Fruit fly (Drosophila melanogaster) whole organism, embryonic: ENCODE data around the gene Gr93d.

Source experiments
- Asciz ChIP-seq: fragments of 200-800 bp; sonication (Bioruptor generic); optimal IDR thresholded peaks from 2 replicates; lab custom pipeline; 2017; ENCODE audit warnings: missing biosample characterization, mild to moderate bottlenecking, missing genetic modification characterization, missing genetic modification reagents
- CG10321 ChIP-seq: fragments of 200-800 bp; sonication (Bioruptor generic); IDR thresholded peaks from 2 replicates; pipeline ENCODE4 v1.3.6; 2022; ENCODE audit warnings: missing biosample characterization, missing genetic modification characterization
- CG12155 ChIP-seq: fragments of 200-800 bp; sonication (Bioruptor generic); optimal IDR thresholded peaks from 3 replicates; lab custom pipeline; 2016; ENCODE audit warnings: missing biosample characterization, missing genetic modification characterization
- CG12744 ChIP-seq: fragments of 200-800 bp; sonication (Bioruptor generic); optimal IDR thresholded peaks from 2 replicates; lab custom pipeline; 2016; ENCODE audit warnings: missing biosample characterization, missing genetic modification characterization
- CG15479 ChIP-seq: fragments of 200-800 bp; sonication (Bioruptor generic); optimal IDR thresholded peaks from 3 replicates; lab custom pipeline; 2019; ENCODE audit warnings: missing biosample characterization, mild to moderate bottlenecking, missing genetic modification characterization, moderate library complexity
- CG16863 ChIP-seq: fragments of 200-800 bp; sonication (Bioruptor generic); optimal IDR thresholded peaks from 3 replicates; lab custom pipeline; 2016; ENCODE audit warnings: missing biosample characterization, missing genetic modification characterization
- CG17328 ChIP-seq: fragments of 200-800 bp; sonication (Bioruptor generic); IDR thresholded peaks from 2 replicates; pipeline ENCODE4 v1.3.6; 2022; ENCODE audit warnings: missing biosample characterization, missing genetic modification characterization
- CG17829 ChIP-seq: fragments of 200-800 bp; optimal IDR thresholded peaks from 2 replicates; lab custom pipeline; 2019; ENCODE audit warnings: missing biosample characterization, mild to moderate bottlenecking, missing genetic modification characterization, moderate library complexity
- CG18764 ChIP-seq: fragments of 200-800 bp; sonication (Bioruptor generic); optimal IDR thresholded peaks from 3 replicates; lab custom pipeline; 2016; ENCODE audit warnings: missing biosample characterization, missing genetic modification characterization
- CG31365 ChIP-seq: fragments of 200-800 bp; sonication (Bioruptor generic); optimal IDR thresholded peaks from 2 replicates; lab custom pipeline; 2018; ENCODE audit warnings: missing biosample characterization, mild to moderate bottlenecking, missing genetic modification characterization
- CG32767 ChIP-seq: fragments of 200-800 bp; sonication (Bioruptor generic); IDR thresholded peaks from 2 replicates; pipeline ENCODE4 v1.3.6; 2022; ENCODE audit warnings: missing biosample characterization, missing genetic modification characterization
- CG33213 ChIP-seq: fragments of 200-800 bp; sonication (Bioruptor generic); optimal IDR thresholded peaks from 3 replicates; lab custom pipeline; 2016; ENCODE audit warnings: missing biosample characterization, missing genetic modification characterization
- CG3838 ChIP-seq: fragments of 200-800 bp; sonication (Bioruptor generic); optimal IDR thresholded peaks from 3 replicates; lab custom pipeline; 2016; ENCODE audit warnings: missing biosample characterization, missing genetic modification characterization
- CG4328 ChIP-seq: fragments of 200-800 bp; sonication (Bioruptor generic); optimal IDR thresholded peaks from 3 replicates; lab custom pipeline; 2017; ENCODE audit warnings: missing biosample characterization, missing genetic modification reagents, missing genetic modification characterization
- CG4424 ChIP-seq: fragments of 200-800 bp; sonication (Bioruptor generic); optimal IDR thresholded peaks from 3 replicates; lab custom pipeline; 2016; ENCODE audit warnings: missing biosample characterization, missing genetic modification characterization
- CG6272 ChIP-seq: fragments of 200-800 bp; sonication (Bioruptor generic); IDR thresholded peaks from 2 replicates; pipeline ENCODE4 v1.3.6; 2022; ENCODE audit warnings: missing biosample characterization, missing genetic modification characterization
- CG6654 ChIP-seq: fragments of 200-800 bp; sonication (Bioruptor generic); optimal IDR thresholded peaks from 2 replicates; lab custom pipeline; 2017; ENCODE audit warnings: missing biosample characterization, mild to moderate bottlenecking, missing genetic modification characterization
- CG8359 ChIP-seq: fragments of 200-800 bp; sonication (Bioruptor generic); optimal IDR thresholded peaks from 2 replicates; lab custom pipeline; 2017; ENCODE audit warnings: missing biosample characterization, mild to moderate bottlenecking, missing genetic modification characterization, borderline replicate concordance
- CG9727 ChIP-seq: fragments of 200-800 bp; sonication (Bioruptor generic); optimal IDR thresholded peaks from 3 replicates; lab custom pipeline; 2017; ENCODE audit warnings: missing biosample characterization, mild to moderate bottlenecking, missing genetic modification characterization
- Chrac-16 ChIP-seq: fragments of 200-800 bp; sonication (Bioruptor generic); optimal IDR thresholded peaks from 3 replicates; lab custom pipeline; 2016; ENCODE audit warnings: missing biosample characterization, missing genetic modification characterization
- Dref ChIP-seq: fragments of 200-800 bp; sonication (Bioruptor generic); IDR thresholded peaks from 2 replicates; pipeline ENCODE4 v1.3.6; 2022; ENCODE audit warnings: missing biosample characterization, missing genetic modification characterization
- E2f1 ChIP-seq: fragments of 200-800 bp; sonication (Bioruptor generic); IDR thresholded peaks from 2 replicates; pipeline ENCODE4 v1.3.6; 2022; ENCODE audit warnings: missing biosample characterization, missing genetic modification characterization
- Hand ChIP-seq: fragments of 200-800 bp; sonication (Bioruptor generic); optimal IDR thresholded peaks from 2 replicates; lab custom pipeline; 2017; ENCODE audit warnings: mild to moderate bottlenecking, missing biosample characterization, missing genetic modification reagents, missing genetic modification characterization
- Lhr ChIP-seq: fragments of 200-800 bp; sonication (Bioruptor generic); optimal IDR thresholded peaks from 3 replicates; lab custom pipeline; 2017; ENCODE audit warnings: mild to moderate bottlenecking, missing biosample characterization, missing genetic modification reagents, missing genetic modification characterization
- Med ChIP-seq: fragments of 200-800 bp; sonication (Bioruptor generic); peaks from one replicate; lab custom pipeline; 2016; ENCODE audit warnings: missing biosample characterization, missing genetic modification characterization, mild to moderate bottlenecking, inconsistent platforms, moderate library complexity
- Meics ChIP-seq: fragments of 200-800 bp; sonication (Bioruptor generic); optimal IDR thresholded peaks from 2 replicates; lab custom pipeline; 2017; ENCODE audit warnings: missing biosample characterization, mild to moderate bottlenecking, missing genetic modification characterization
- NC2α ChIP-seq: fragments of 200-800 bp; sonication (Bioruptor generic); optimal IDR thresholded peaks from 2 replicates; lab custom pipeline; 2016; ENCODE audit warnings: missing biosample characterization, missing genetic modification characterization
- Nf-YC ChIP-seq: fragments of 200-800 bp; optimal IDR thresholded peaks from 3 replicates; lab custom pipeline; 2019; ENCODE audit warnings: missing biosample characterization, mild to moderate bottlenecking, missing genetic modification characterization, moderate library complexity
- Pdp1 ChIP-seq, 2 experiments: fragments of 200-800 bp; sonication (Bioruptor generic); optimal IDR thresholded peaks; 3 replicates each; lab custom pipeline; 2016; ENCODE audit warnings: missing biosample characterization in 2 of 2, missing genetic modification characterization in 2 of 2, mild to moderate bottlenecking in 1 of 2, moderate library complexity in 1 of 2
- Rfx ChIP-seq: fragments of 200-800 bp; sonication (Bioruptor generic); IDR thresholded peaks from 2 replicates; pipeline ENCODE4 v1.3.6; 2022; ENCODE audit warnings: missing biosample characterization, missing genetic modification characterization
- Rx ChIP-seq: fragments of 200-800 bp; sonication (Bioruptor generic); IDR thresholded peaks from 2 replicates; pipeline ENCODE4 v1.3.6; 2022; ENCODE audit warnings: missing biosample characterization, missing genetic modification characterization
- Spps ChIP-seq: fragments of 200-800 bp; sonication (Bioruptor generic); optimal IDR thresholded peaks from 2 replicates; lab custom pipeline; 2018; ENCODE audit warnings: missing biosample characterization, mild to moderate bottlenecking, missing genetic modification characterization
- bsh ChIP-seq, 2 experiments: fragments of 200-800 bp; sonication (Bioruptor generic); optimal IDR thresholded peaks; 2 replicates each; lab custom pipeline; 2017 to 2018; ENCODE audit warnings: mild to moderate bottlenecking in 2 of 2, missing biosample characterization in 2 of 2, missing genetic modification characterization in 2 of 2, moderate library complexity in 1 of 2
- danr ChIP-seq: fragments of 200-800 bp; sonication (Bioruptor generic); IDR thresholded peaks from 2 replicates; pipeline ENCODE4 v1.3.6; 2022; ENCODE audit warnings: missing biosample characterization, missing genetic modification characterization
- dysf ChIP-seq: fragments of 200-800 bp; sonication (Bioruptor generic); IDR thresholded peaks from 3 replicates; pipeline ENCODE4 v1.3.6; 2022; ENCODE audit warnings: missing biosample characterization, missing genetic modification characterization
- emc ChIP-seq: fragments of 200-800 bp; sonication (Bioruptor generic); optimal IDR thresholded peaks from 2 replicates; lab custom pipeline; 2016; ENCODE audit warnings: missing biosample characterization, missing genetic modification characterization
- fd96Cb ChIP-seq: fragments of 200-800 bp; sonication (Bioruptor generic); optimal IDR thresholded peaks from 2 replicates; lab custom pipeline; 2018; ENCODE audit warnings: missing biosample characterization, mild to moderate bottlenecking, missing genetic modification characterization, moderate library complexity
- gem ChIP-seq: fragments of 200-800 bp; sonication (Bioruptor generic); optimal IDR thresholded peaks from 2 replicates; lab custom pipeline; 2019; ENCODE audit warnings: missing biosample characterization, mild to moderate bottlenecking, missing genetic modification characterization, moderate library complexity
- kah ChIP-seq: fragments of 200-800 bp; sonication (Bioruptor generic); optimal IDR thresholded peaks from 2 replicates; lab custom pipeline; 2018; ENCODE audit warnings: missing biosample characterization, mild to moderate bottlenecking, missing genetic modification characterization
- kay ChIP-seq: fragments of 200-800 bp; sonication (Bioruptor generic); optimal IDR thresholded peaks from 2 replicates; lab custom pipeline; 2016; ENCODE audit warnings: missing biosample characterization, missing genetic modification characterization
- lmd ChIP-seq: fragments of 200-800 bp; sonication (Bioruptor generic); IDR thresholded peaks from 2 replicates; pipeline ENCODE4 v1.3.6; 2022; ENCODE audit warnings: missing biosample characterization, missing genetic modification characterization
- lola ChIP-seq, 3 experiments: fragments of >200 bp in 2 of 3; fragments of 200-800 bp in 1 of 3; sonication (Bioruptor generic) in 1 of 3; optimal IDR thresholded peaks; 2 replicates each; lab custom pipeline; 2017 to 2019; ENCODE audit warnings: missing biosample characterization in 3 of 3, missing genetic modification characterization in 3 of 3, mild to moderate bottlenecking in 1 of 3, moderate library complexity in 1 of 3
- pan ChIP-seq, 4 experiments: fragments of >200 bp in 3 of 4; fragments of 200-800 bp in 1 of 4; sonication (Bioruptor generic) in 1 of 4; optimal IDR thresholded peaks in 3 of 4; IDR thresholded peaks in 1 of 4; 2 replicates each; pipeline versions ENCODE4 v1.3.6 to Lab custom; 2017 to 2022; ENCODE audit warnings: missing biosample characterization in 2 of 4, missing genetic modification characterization in 2 of 4, mixed read lengths in 1 of 4
- phol ChIP-seq: fragments of 200-800 bp; sonication (Bioruptor generic); optimal IDR thresholded peaks from 3 replicates; lab custom pipeline; 2018; ENCODE audit warnings: missing biosample characterization, mild to moderate bottlenecking, missing genetic modification characterization, moderate library complexity
- sd ChIP-seq: fragments of 200-800 bp; sonication (Bioruptor generic); optimal IDR thresholded peaks from 3 replicates; lab custom pipeline; 2018; ENCODE audit warnings: missing biosample characterization, mild to moderate bottlenecking, missing genetic modification characterization, moderate library complexity
- slbo ChIP-seq: fragments of 200-800 bp; sonication (Bioruptor generic); IDR thresholded peaks from 2 replicates; pipeline ENCODE4 v1.3.6; 2022; ENCODE audit warnings: missing biosample characterization, missing genetic modification characterization
- ssp ChIP-seq: fragments of 200-800 bp; sonication (Bioruptor generic); IDR thresholded peaks from 2 replicates; pipeline ENCODE4 v1.3.6; 2022; ENCODE audit warnings: missing biosample characterization, missing genetic modification characterization
- tgo ChIP-seq: fragments of 200-800 bp; sonication (Bioruptor generic); IDR thresholded peaks from 3 replicates; pipeline ENCODE4 v1.3.6; 2022; ENCODE audit warnings: missing biosample characterization, missing genetic modification characterization
- ttk ChIP-seq: fragments of 200-800 bp; sonication (Bioruptor generic); IDR thresholded peaks from 2 replicates; pipeline ENCODE4 v2.1.2; 2022; ENCODE audit warnings: missing biosample characterization, missing genetic modification characterization
- z ChIP-seq: fragments of 200-800 bp; sonication (Bioruptor generic); IDR thresholded peaks from 3 replicates; pipeline ENCODE4 v1.3.6; 2022; ENCODE audit warnings: missing biosample characterization, missing genetic modification characterization

Gr93d gene

DNA sequence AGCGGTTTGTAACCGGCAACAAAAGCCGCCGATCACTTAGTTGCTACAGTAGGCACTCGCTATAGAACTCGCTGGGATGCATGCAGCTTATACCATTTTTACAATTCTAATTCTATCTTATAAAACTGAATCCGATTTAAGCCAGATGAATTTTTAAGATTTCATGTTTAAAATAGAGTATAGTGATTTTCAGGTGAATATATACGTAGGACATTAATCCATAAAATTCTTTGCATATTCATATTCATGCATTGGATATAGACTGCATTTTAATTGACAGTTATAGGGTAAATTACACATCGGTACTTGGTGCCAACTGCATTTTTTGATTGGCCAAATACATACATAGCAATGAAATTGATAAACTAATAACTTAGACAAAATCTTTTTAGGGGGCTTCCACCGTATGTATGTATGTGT lies 41.1 kb upstream of the Gr93d start (continued):
- TF ChIP-seq lmd (GFP tag; lab: Robert Waterston, UW) (peak; percentile 72), CG15479 (GFP tag; lab: Kevin White, UChicago) (no peak), CG9727 (GFP tag; lab: Kevin White, UChicago) (no peak), Chrac-16 (peak; percentile 18), Rfx (GFP tag; lab: Robert Waterston, UW) (peak; percentile 45; the same call in 1 of the 2 replicates), CG8359 (GFP tag; lab: Kevin White, UChicago) (no peak), Lhr (GFP tag; lab: Kevin White, UChicago) (no peak), emc (GFP tag; lab: Kevin White, UChicago) (no peak), CG33213 (GFP tag; lab: Kevin White, UChicago) (no peak), NC2α (no peak), gem (peak; percentile 36), lola (GFP tag; optimal IDR thresholded peaks at IDR 0.05; lab: Kevin White, UChicago) (peak in 1 of 3 experiments; percentile 56), CG6272 (GFP tag; lab: Robert Waterston, UW) (peak; percentile 23; the same call in 1 of the 2 replicates), CG12155 (GFP tag; lab: Kevin White, UChicago) (peak; percentile 7), Dref (no peak), CG18764 (GFP tag; lab: Kevin White, UChicago) (no peak), slbo (peak; percentile 55), dysf (GFP tag; lab: Robert Waterston, UW) (peak; percentile 65), kah (GFP tag; lab: Kevin White, UChicago) (no peak), ttk (GFP tag; lab: Robert Waterston, UW) (peak; percentile 38; the same call in 1 of the 2 replicates), CG17328 (GFP tag; lab: Robert Waterston, UW) (peak; percentile 41; the same call in 1 of the 2 replicates), danr (peak; percentile 24; the same call in 1 of the 2 replicates), Meics (GFP tag; lab: Kevin White, UChicago) (peak; percentile 0), ssp (GFP tag; lab: Robert Waterston, UW) (peak; percentile 34; the same call in 1 of the 2 replicates), CG10321 (GFP tag; lab: Robert Waterston, UW) (no peak), CG17829 (peak; percentile 49), CG4424 (GFP tag; lab: Kevin White, UChicago) (peak; percentile 30), Pdp1 (GFP tag; optimal IDR thresholded peaks at IDR 0.05; lab: Kevin White, UChicago) (peak; percentile 33 to 37), Hand (GFP tag; lab: Kevin White, UChicago) (no peak), Spps (tag; lab: Kevin White, UChicago) (no peak), bsh (GFP tag; optimal IDR thresholded peaks at IDR 0.05; lab: Kevin White, UChicago) (peak in 1 of 2 experiments; percentile 35), CG12744 (no peak), tgo (GFP tag; lab: Robert Waterston, UW) (peak; percentile 36; the same call in 1 of the 3 replicates), CG31365 (no peak), Nf-YC (tag; lab: Kevin White, UChicago) (no peak), Asciz (GFP tag; lab: Kevin White, UChicago) (peak; percentile 40), CG16863 (GFP tag; lab: Kevin White, UChicago) (peak; percentile 12), CG4328 (GFP tag; lab: Kevin White, UChicago) (no peak), pan (optimal IDR thresholded peaks at IDR 0.05; lab: Kevin White, UChicago) (no peak), pan (GFP tag; optimal IDR thresholded peaks at IDR 0.05 in 1 of 2, IDR thresholded peaks at IDR 0.05 in 1 of 2) (peak in 1 of 2 experiments; percentile 61), sd (tag; lab: Kevin White, UChicago) (no peak), phol (peak; percentile 51), z (GFP tag; lab: Robert Waterston, UW) (0 out of 3 replicates have a peak, but pooled peaks have one; percentile 11), fd96Cb (tag; lab: Kevin White, UChicago) (peak; percentile 34), E2f1 (peak; percentile 57), Med (peak; percentile 85), kay (GFP tag; lab: Kevin White, UChicago) (peak; percentile 35), CG3838 (no peak), Rx (GFP tag; lab: Robert Waterston, UW) (peak; percentile 46; the same call in 1 of the 2 replicates), CG6654 (peak; percentile 9), CG32767 (GFP tag; lab: Robert Waterston, UW) (no peak)
